Worm (Caenorhabditis elegans): ENCODE results near the gene ZC239.21.
A peak's percentile ranks its signal among the peaks of the same experiment; 100 is the strongest.

The ZC239.21 gene

ce11 chrII:3249406-3249805, 42.7 kb downstream of the ZC239.21 start, which contains the start of gene clec-124:
Gene clec-124 (plus strand): TSS chrII:3249706.
- TF ChIP-seq zag-1 (tag; optimal IDR thresholded peaks at IDR 0.05) (no peak), zfp-2 (tag; optimal IDR thresholded peaks at IDR 0.05) (no peak), saeg-2 (GFP tag; IDR thresholded peaks at IDR 0.05) (no peak), Y5F2A.4 (GFP tag; optimal IDR thresholded peaks at IDR 0.05) (no peak), lin-15B (tag; optimal IDR thresholded peaks at IDR 0.05) (no peak), hlh-30 (tag; optimal IDR thresholded peaks at IDR 0.05; ENCODE audit: insufficient read depth) (no peak)

ce11 chrII:3250195-3250594, 43.5 kb downstream of the ZC239.21 start:
- TF ChIP-seq set-16 (GFP tag; IDR thresholded peaks at IDR 0.05): peak; percentile 60; the same call in 1 of the 2 replicates
- TF ChIP-seq Y48G9A.11 (GFP tag; IDR thresholded peaks at IDR 0.05): no peak

ce11 chrII:3251782-3252181, 45.0 kb downstream of the ZC239.21 start:
- no peak for TF ChIP-seq Y75B8A.6 (GFP tag; IDR thresholded peaks at IDR 0.05)
- peak; percentile 96 for TF ChIP-seq aha-1 (tag)

Measured in whole organism, L4 larva.